Worm (Caenorhabditis elegans): Measurements from ENCODE around the gene eel-1.

ce11 chrIV:3046889-3047288, 3.0 kb downstream of the eel-1 start:
- no peak for TF ChIP-seq Y75B8A.6 (GFP tag; IDR thresholded peaks at IDR 0.05)
- TF ChIP-seq mep-1 (tag; optimal IDR thresholded peaks at IDR 0.05): no peak
- TF ChIP-seq lin-13 (GFP tag; optimal IDR thresholded peaks at IDR 0.05): no peak
- TF ChIP-seq nhr-237 (tag; optimal IDR thresholded peaks at IDR 0.05): no peak
- TF ChIP-seq aly-2 (tag; optimal IDR thresholded peaks at IDR 0.05): no peak
- no peak for TF ChIP-seq aha-1 (tag)
- no peak for TF ChIP-seq ama-1 (optimal IDR thresholded peaks at IDR 0.05)
- no peak for TF ChIP-seq nhr-42 (GFP tag; IDR thresholded peaks at IDR 0.05)
- no peak for TF ChIP-seq pqm-1 (tag; optimal IDR thresholded peaks at IDR 0.05)
- TF ChIP-seq nhr-11 (tag; optimal IDR thresholded peaks at IDR 0.05): no peak

All from whole organism, L4 larva.